In the genomic region with DNA sequence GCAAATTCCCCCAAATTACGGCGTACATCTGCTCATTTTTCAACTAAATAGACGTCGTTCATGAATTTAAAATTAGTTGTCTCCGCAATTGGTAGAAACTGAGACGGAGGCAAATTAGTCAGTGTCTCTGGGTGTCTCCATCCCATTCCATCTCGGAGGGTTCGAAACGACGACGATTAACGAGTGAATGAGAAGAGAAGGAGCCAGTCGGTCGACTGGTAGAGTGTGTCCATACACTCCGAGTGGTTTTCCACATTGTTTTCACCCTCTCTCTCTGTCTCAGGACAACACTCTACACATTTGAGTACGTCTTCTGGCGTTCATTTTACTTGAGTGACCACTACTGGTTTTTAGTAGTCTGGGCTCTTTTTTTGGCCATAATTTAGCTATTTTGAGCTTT, we compare ENCODE assay signal across 1 worm cellular context.
TF ChIP-seq lines count a peak whose summit lies in the region.

No protein-coding gene starts in this region.

TF ChIP-seq in whole organism, L3 larva, 47 proteins besides CTCF, POLR2A, EP300 and RAD21 (continued from another document):
- TF ChIP-seq ZK546.5 (tag; optimal IDR thresholded peaks at IDR 0.05; lab: Kevin White, UChicago) (no peak), lsy-12 (tag; optimal IDR thresholded peaks at IDR 0.05; lab: Kevin White, UChicago) (no peak)
TF ChIP-seq in whole organism, L3 larva: peak in this region for 3.
